Worm (Caenorhabditis elegans) whole organism, L4 larva: ENCODE results near the gene ZC262.4.

ENCODE experiments used
- F10B5.3 ChIP-seq: sonication (generic microtip); optimal IDR thresholded peaks from 2 replicates; lab custom pipeline; 2016; ENCODE audit warnings: mild to moderate bottlenecking, missing genetic modification characterization, missing compliant biosample characterization
- F26F4.8 ChIP-seq: fragments of 200-800 bp; sonication (Bioruptor generic); conservative IDR thresholded peaks from 2 replicates; pipeline ENCODE4 v1.3.6; 2022; ENCODE audit warnings: missing genetic modification characterization, missing compliant biosample characterization
- F37D6.2 ChIP-seq: sonication (generic microtip); optimal IDR thresholded peaks from 2 replicates; lab custom pipeline; 2016; ENCODE audit warnings: mild to moderate bottlenecking, missing genetic modification characterization, missing compliant biosample characterization
- R02D3.7 ChIP-seq: fragments of 150-350 bp; sonication (generic microtip); optimal IDR thresholded peaks from 3 replicates; lab custom pipeline; 2014; ENCODE audit warnings: missing biosample characterization, missing genetic modification characterization
- T26A8.4 ChIP-seq: fragments of 200-800 bp; sonication (Bioruptor generic); IDR thresholded peaks from 2 replicates; pipeline ENCODE4 v1.3.6; 2022; ENCODE audit warnings: missing genetic modification characterization, missing compliant biosample characterization
- Y5F2A.4 ChIP-seq: fragments of 200-800 bp; sonication (Bioruptor generic); optimal IDR thresholded peaks from 2 replicates; lab custom pipeline; 2018; ENCODE audit warnings: mild to moderate bottlenecking, missing genetic modification characterization, missing compliant biosample characterization
- Y75B8A.6 ChIP-seq: fragments of 200-800 bp; sonication (Bioruptor generic); IDR thresholded peaks from 2 replicates; pipeline ENCODE4 v1.3.6; 2022; ENCODE audit warnings: missing genetic modification reagents, missing genetic modification characterization, missing compliant biosample characterization
- ZK337.2 ChIP-seq: fragments of 200-800 bp; sonication (Bioruptor generic); IDR thresholded peaks from 2 replicates; pipeline ENCODE4 v1.3.6; 2022; ENCODE audit warnings: missing genetic modification reagents, missing genetic modification characterization, missing compliant biosample characterization
- ZK546.5 ChIP-seq, 2 experiments: sonication (generic microtip); optimal IDR thresholded peaks; 2 replicates each; lab custom pipeline; 2017; ENCODE audit warnings: missing biosample characterization in 2 of 2, missing genetic modification characterization in 2 of 2
- aha-1 ChIP-seq: fragments of 150-350 bp; peaks from one replicate; lab custom pipeline; 2014; ENCODE audit warnings: missing biosample characterization, missing genetic modification characterization
- arid-1 ChIP-seq: fragments of 200-800 bp; sonication (Bioruptor generic); conservative IDR thresholded peaks from 2 replicates; pipeline ENCODE4 v1.3.6; 2022; ENCODE audit warnings: missing genetic modification reagents, missing genetic modification characterization, missing compliant biosample characterization
- attf-4 ChIP-seq: sonication (generic microtip); optimal IDR thresholded peaks from 3 replicates; lab custom pipeline; 2017; ENCODE audit warnings: missing biosample characterization, missing genetic modification characterization
- ceh-20 ChIP-seq: fragments of 200-800 bp; sonication (Bioruptor generic); IDR thresholded peaks from 2 replicates; pipeline ENCODE4 v1.3.6; 2022; ENCODE audit warnings: missing genetic modification reagents, missing genetic modification characterization, missing compliant biosample characterization
- ceh-28 ChIP-seq: fragments of 150-350 bp; optimal IDR thresholded peaks from 2 replicates; lab custom pipeline; 2014; ENCODE audit warnings: missing biosample characterization, missing genetic modification reagents, missing genetic modification characterization
- ceh-32 ChIP-seq: sonication (generic microtip); optimal IDR thresholded peaks from 2 replicates; lab custom pipeline; 2016; ENCODE audit warnings: mild to moderate bottlenecking, missing genetic modification characterization, missing compliant biosample characterization; ENCODE audit not compliant: poor library complexity
- ceh-62 ChIP-seq: sonication (generic microtip); optimal IDR thresholded peaks from 2 replicates; lab custom pipeline; 2017; ENCODE audit warnings: missing biosample characterization, missing genetic modification characterization
- daf-12 ChIP-seq: fragments of 150-350 bp; optimal IDR thresholded peaks from 2 replicates; lab custom pipeline; 2014; ENCODE audit warnings: missing biosample characterization, missing genetic modification reagents, missing genetic modification characterization
- daf-16 ChIP-seq, 3 experiments: sonication (generic microtip); optimal IDR thresholded peaks; 2 replicates each; lab custom pipeline; 2016 to 2017; ENCODE audit warnings: missing genetic modification characterization in 3 of 3, missing genetic modification reagents in 3 of 3, mild to moderate bottlenecking in 2 of 3, missing compliant biosample characterization in 2 of 3, missing biosample characterization in 1 of 3, moderate library complexity in 1 of 3
- daf-19 ChIP-seq: fragments of 200-800 bp; sonication (Bioruptor generic); conservative IDR thresholded peaks from 2 replicates; pipeline ENCODE4 v1.3.6; 2022; ENCODE audit warnings: missing genetic modification characterization, missing compliant biosample characterization
- duxl-1 ChIP-seq: sonication (generic microtip); optimal IDR thresholded peaks from 2 replicates; lab custom pipeline; 2016; ENCODE audit warnings: mild to moderate bottlenecking, missing genetic modification characterization, moderate library complexity, missing compliant biosample characterization; ENCODE audit not compliant: poor library complexity
- fkh-10 ChIP-seq: fragments of 150-350 bp; optimal IDR thresholded peaks from 2 replicates; lab custom pipeline; 2014; ENCODE audit warnings: missing biosample characterization, missing genetic modification reagents, missing genetic modification characterization
- fos-1 ChIP-seq: fragments of 150-350 bp; optimal IDR thresholded peaks from 2 replicates; lab custom pipeline; 2014; ENCODE audit warnings: missing biosample characterization, missing genetic modification characterization
- gei-8 ChIP-seq: fragments of 200-800 bp; sonication (Bioruptor generic); optimal IDR thresholded peaks from 2 replicates; lab custom pipeline; 2018; ENCODE audit warnings: mild to moderate bottlenecking, missing genetic modification characterization, missing compliant biosample characterization
- hif-1 ChIP-seq, 2 experiments: sonication (generic microtip); optimal IDR thresholded peaks; 2 replicates each; lab custom pipeline; 2016 to 2017; ENCODE audit warnings: missing compliant biosample characterization in 2 of 2, missing genetic modification characterization in 2 of 2, missing genetic modification reagents in 2 of 2, missing genotype in 2 of 2, mild to moderate bottlenecking in 1 of 2
- hlh-11 ChIP-seq: fragments of 200-800 bp; sonication (Bioruptor generic); optimal IDR thresholded peaks from 2 replicates; lab custom pipeline; 2018; ENCODE audit warnings: mild to moderate bottlenecking, missing genetic modification characterization, missing compliant biosample characterization
- hlh-30 ChIP-seq: sonication (generic microtip); optimal IDR thresholded peaks from 2 replicates; lab custom pipeline; 2017; ENCODE audit warnings: antibody characterized with exemption, mild to moderate bottlenecking, missing genetic modification characterization, missing compliant biosample characterization; ENCODE audit not compliant: insufficient read depth
- hmg-1.1 ChIP-seq: fragments of 200-800 bp; sonication (Bioruptor generic); IDR thresholded peaks from 2 replicates; pipeline ENCODE4 v1.3.6; 2022; ENCODE audit warnings: missing genetic modification reagents, missing genetic modification characterization, missing compliant biosample characterization
- lin-1 ChIP-seq: fragments of 200-800 bp; sonication (Bioruptor generic); IDR thresholded peaks from 2 replicates; pipeline ENCODE4 v1.3.6; 2022; ENCODE audit warnings: missing genetic modification reagents, missing genetic modification characterization, missing compliant biosample characterization
- lin-15B ChIP-seq: fragments of 150-350 bp; sonication (generic microtip); optimal IDR thresholded peaks from 3 replicates; lab custom pipeline; 2014; ENCODE audit warnings: missing biosample characterization, missing genetic modification characterization
- lin-38 ChIP-seq: fragments of 200-800 bp; sonication (Bioruptor generic); IDR thresholded peaks from 2 replicates; pipeline ENCODE4 v1.3.6; 2022; ENCODE audit warnings: missing genetic modification reagents, missing genetic modification characterization, missing compliant biosample characterization
- lir-3 ChIP-seq: sonication (generic microtip); optimal IDR thresholded peaks from 2 replicates; lab custom pipeline; 2016; ENCODE audit warnings: mild to moderate bottlenecking, missing genetic modification characterization, missing compliant biosample characterization
- mdt-29 ChIP-seq: fragments of 200-800 bp; sonication (Bioruptor generic); IDR thresholded peaks from 2 replicates; pipeline ENCODE4 v1.3.6; 2022; ENCODE audit warnings: missing genetic modification reagents, missing genetic modification characterization, missing compliant biosample characterization
- mep-1 ChIP-seq: fragments of 150-350 bp; sonication (generic microtip); optimal IDR thresholded peaks from 3 replicates; lab custom pipeline; 2014; ENCODE audit warnings: missing biosample characterization, missing genetic modification characterization
- mes-2 ChIP-seq: sonication (generic microtip); optimal IDR thresholded peaks from 2 replicates; lab custom pipeline; 2016; ENCODE audit warnings: missing genotype, mild to moderate bottlenecking, missing genetic modification characterization, missing compliant biosample characterization; ENCODE audit not compliant: poor library complexity, severe bottlenecking
- nhr-11 ChIP-seq: fragments of 150-350 bp; optimal IDR thresholded peaks from 2 replicates; lab custom pipeline; 2014; ENCODE audit warnings: missing biosample characterization, missing genetic modification characterization
- nhr-111 ChIP-seq: fragments of 200-800 bp; sonication (Bioruptor generic); optimal IDR thresholded peaks from 2 replicates; lab custom pipeline; 2018; ENCODE audit warnings: mild to moderate bottlenecking, missing genetic modification characterization, missing compliant biosample characterization
- nhr-41 ChIP-seq: fragments of 200-800 bp; sonication (Bioruptor generic); IDR thresholded peaks from 2 replicates; pipeline ENCODE4 v1.3.6; 2022; ENCODE audit warnings: missing genetic modification reagents, missing genetic modification characterization, missing compliant biosample characterization
- nhr-42 ChIP-seq: fragments of 200-800 bp; sonication (Bioruptor generic); IDR thresholded peaks from 2 replicates; pipeline ENCODE4 v1.3.6; 2022; ENCODE audit warnings: missing genetic modification characterization, missing compliant biosample characterization
- pha-4 ChIP-seq, 2 experiments: fragments of 150-350 bp in 1 of 2; fragments of 200-800 bp in 1 of 2; sonication (Bioruptor generic) in 1 of 2; IDR thresholded peaks in 1 of 2; optimal IDR thresholded peaks in 1 of 2; 2 replicates each; pipeline versions ENCODE4 v1.3.6 to Lab custom; 2014 to 2022; ENCODE audit warnings: missing genetic modification characterization in 2 of 2, missing genetic modification reagents in 2 of 2, missing biosample characterization in 1 of 2, missing compliant biosample characterization in 1 of 2
- saeg-2 ChIP-seq: fragments of 200-800 bp; sonication (Bioruptor generic); IDR thresholded peaks from 2 replicates; pipeline ENCODE4 v1.3.6; 2022; ENCODE audit warnings: missing genetic modification reagents, missing genetic modification characterization, missing compliant biosample characterization
- snpc-4 ChIP-seq: fragments of 150-350 bp; optimal IDR thresholded peaks from 2 replicates; lab custom pipeline; 2014; ENCODE audit warnings: missing biosample characterization, missing genetic modification characterization
- spr-1 ChIP-seq: sonication (generic microtip); optimal IDR thresholded peaks from 2 replicates; lab custom pipeline; 2016; ENCODE audit warnings: mild to moderate bottlenecking, missing genetic modification characterization, missing compliant biosample characterization
- tag-97 ChIP-seq: fragments of 200-800 bp; sonication (Bioruptor generic); IDR thresholded peaks from 2 replicates; pipeline ENCODE4 v1.3.6; 2022; ENCODE audit warnings: missing genetic modification characterization, missing compliant biosample characterization
- tra-1 ChIP-seq: fragments of 200-800 bp; sonication (Bioruptor generic); IDR thresholded peaks from 2 replicates; pipeline ENCODE4 v1.3.6; 2022; ENCODE audit warnings: missing genetic modification reagents, missing genetic modification characterization, missing compliant biosample characterization
- unc-62 ChIP-seq, 3 experiments: fragments of 150-350 bp in 1 of 3; sonication (generic microtip); optimal IDR thresholded peaks in 2 of 3; peaks in 1 of 3; 1 replicate in 1 of 3; 2 replicates in 2 of 3; lab custom pipeline; 2014 to 2017; ENCODE audit warnings: missing biosample characterization in 3 of 3, missing genetic modification characterization in 3 of 3, missing genetic modification reagents in 3 of 3, missing genotype in 1 of 3
- vab-7 ChIP-seq: fragments of 200-800 bp; sonication (Bioruptor generic); IDR thresholded peaks from 2 replicates; pipeline ENCODE4 v1.3.6; 2022; ENCODE audit warnings: missing genetic modification reagents, missing genetic modification characterization, missing compliant biosample characterization
- zip-11 ChIP-seq: fragments of 200-800 bp; sonication (Bioruptor generic); IDR thresholded peaks from 2 replicates; pipeline ENCODE4 v1.3.6; 2022; ENCODE audit warnings: missing genetic modification characterization, missing compliant biosample characterization

ZC262.4 gene

DNA sequence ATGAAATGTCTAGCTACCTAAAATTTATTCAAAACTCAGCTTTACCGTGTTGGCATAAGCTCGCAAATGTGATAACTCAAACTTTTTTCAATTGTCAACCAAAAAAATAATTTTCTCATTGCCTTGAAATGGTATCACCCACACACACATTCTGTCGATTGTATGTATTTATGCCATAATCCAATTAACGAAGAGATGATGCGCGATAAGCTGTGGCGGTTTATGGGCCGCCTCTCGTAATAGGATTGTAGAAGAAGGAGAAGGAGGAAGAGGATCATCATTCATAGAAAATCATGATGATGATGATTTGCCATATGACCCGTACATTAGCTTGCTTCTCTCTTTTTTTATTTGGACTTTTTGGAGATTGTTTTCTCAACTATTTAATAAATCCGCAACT, 45.2 kb downstream of the ZC262.4 start:
- TF ChIP-seq nhr-111 (GFP tag; lab: Kevin White, UChicago), result no peak
- no peak for TF ChIP-seq fkh-10 (GFP tag; lab: Kevin White, UChicago)
- TF ChIP-seq ZK337.2, result no peak
- TF ChIP-seq lin-1 (GFP tag; lab: Robert Waterston, UW), result no peak
- no peak for TF ChIP-seq lir-3
- TF ChIP-seq pha-4 (GFP tag; IDR thresholded peaks at IDR 0.05; lab: Robert Waterston, UW), result no peak
- TF ChIP-seq pha-4 (tag; optimal IDR thresholded peaks at IDR 0.05; lab: Kevin White, UChicago), result no peak
- TF ChIP-seq daf-12, result no peak
- no peak for TF ChIP-seq ceh-28 (tag; lab: Kevin White, UChicago)
- TF ChIP-seq ZK546.5 (tag; optimal IDR thresholded peaks at IDR 0.05; lab: Kevin White, UChicago), result no peak
- TF ChIP-seq tag-97 (GFP tag; lab: Robert Waterston, UW), result no peak
- TF ChIP-seq, all 104 proteins: peak for 0

DNA sequence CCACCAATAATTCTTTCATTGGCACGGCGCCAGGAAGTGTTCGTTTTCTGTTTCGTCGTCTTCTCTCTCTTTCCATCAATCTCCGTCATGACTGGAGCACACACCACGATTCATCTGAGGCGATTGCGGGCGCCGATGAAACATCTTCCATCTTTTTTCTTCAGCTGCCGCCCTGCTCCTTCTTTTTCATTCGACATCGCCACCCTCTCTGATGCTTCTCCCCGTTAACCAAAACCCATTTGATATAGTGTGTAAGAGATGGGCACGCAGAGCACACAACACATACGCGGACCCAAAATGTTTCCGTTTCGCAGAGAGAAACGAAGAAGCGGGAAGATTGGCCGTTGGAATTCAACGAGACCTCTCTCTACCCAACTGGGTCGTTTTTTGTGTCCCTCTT, 46.8 kb downstream of the ZC262.4 start:
- TF ChIP-seq tra-1 (GFP tag; lab: Robert Waterston, UW) (no peak), nhr-11 (peak; percentile 3), gei-8 (GFP tag; lab: Kevin White, UChicago) (no peak), mes-2 (tag; lab: Kevin White, UChicago) (peak; percentile 37), R02D3.7 (tag; lab: Kevin White, UChicago) (no peak), T26A8.4 (GFP tag; lab: Robert Waterston, UW) (no peak), lin-38 (GFP tag; lab: Robert Waterston, UW) (no peak), hmg-1.1 (GFP tag; lab: Robert Waterston, UW) (peak; percentile 26; the same call in 1 of the 2 replicates), unc-62 (GFP tag; optimal IDR thresholded peaks at IDR 0.05 in 1 of 2; lab: Kevin White, UChicago) (peak in 1 of 2 experiments; percentile 86), unc-62 (tag; optimal IDR thresholded peaks at IDR 0.05; lab: Kevin White, UChicago) (no peak), arid-1 (GFP tag; lab: Robert Waterston, UW) (no peak), ceh-20 (peak; percentile 55; the same call in 1 of the 2 replicates), F10B5.3 (tag; lab: Kevin White, UChicago) (no peak), nhr-111 (GFP tag; lab: Kevin White, UChicago) (no peak), hlh-11 (peak; percentile 57), ceh-62 (tag; lab: Kevin White, UChicago) (no peak), ceh-32 (no peak), daf-16 (GFP tag; optimal IDR thresholded peaks at IDR 0.05; lab: Kevin White, UChicago) (no peak), daf-16 (tag; optimal IDR thresholded peaks at IDR 0.05; lab: Kevin White, UChicago) (no peak), F37D6.2 (peak; percentile 10), Y75B8A.6 (GFP tag; lab: Robert Waterston, UW) (no peak), lir-3 (no peak), aha-1 (tag; lab: Kevin White, UChicago) (peak; percentile 94), hlh-30 (tag; lab: Kevin White, UChicago) (peak; percentile 3), Y5F2A.4 (no peak), attf-4 (tag; lab: Kevin White, UChicago) (no peak), duxl-1 (tag; lab: Kevin White, UChicago) (no peak), tag-97 (GFP tag; lab: Robert Waterston, UW) (no peak), fos-1 (tag; lab: Kevin White, UChicago) (no peak), snpc-4 (no peak), saeg-2 (GFP tag; lab: Robert Waterston, UW) (no peak), mep-1 (peak; percentile 9), vab-7 (GFP tag; lab: Robert Waterston, UW) (no peak), daf-19 (GFP tag; lab: Robert Waterston, UW) (no peak), lin-1 (GFP tag; lab: Robert Waterston, UW) (no peak), fkh-10 (GFP tag; lab: Kevin White, UChicago) (no peak), nhr-41 (GFP tag; lab: Robert Waterston, UW) (no peak), hif-1 (tag; optimal IDR thresholded peaks at IDR 0.05; lab: Kevin White, UChicago) (no peak), mdt-29 (GFP tag; lab: Robert Waterston, UW) (no peak), spr-1 (tag; lab: Kevin White, UChicago) (no peak), nhr-42 (no peak), F26F4.8 (GFP tag; lab: Robert Waterston, UW) (no peak), lin-15B (tag; lab: Kevin White, UChicago) (no peak), zip-11 (GFP tag; lab: Robert Waterston, UW) (no peak)
